Worm (Caenorhabditis elegans): ENCODE results near the gene ZK1236.1.
A peak's percentile ranks its signal among the peaks of the same experiment; 100 is the strongest.

The ZK1236.1 gene

ce11 chrIII:8449160-8449807 is 20.2 kb downstream of the ZK1236.1 start, which contains the start of gene mrpl-32:
Gene mrpl-32 (plus strand): TSS chrIII:8449757.
- TF ChIP-seq ceh-100 (GFP tag; IDR thresholded peaks at IDR 0.05) (0 out of 2 replicates have a peak, but pooled peaks have one; percentile 22), nhr-120 (GFP tag; IDR thresholded peaks at IDR 0.05) (no peak), pbrm-1 (GFP tag; IDR thresholded peaks at IDR 0.05) (0 out of 2 replicates have a peak, but pooled peaks have one; percentile 19), F10E7.11 (tag; optimal IDR thresholded peaks at IDR 0.05) (peak; percentile 81), aptf-2 (GFP tag; conservative IDR thresholded peaks at IDR 0.05) (no peak), Y95B8A.8 (GFP tag; IDR thresholded peaks at IDR 0.05) (no peak), F39B2.1 (GFP tag; IDR thresholded peaks at IDR 0.05) (no peak), lsl-1 (GFP tag; optimal IDR thresholded peaks at IDR 0.05) (peak; percentile 34), nhr-27 (tag; optimal IDR thresholded peaks at IDR 0.05) (no peak), C06A6.2 (GFP tag; conservative IDR thresholded peaks at IDR 0.05) (no peak), dpff-1 (tag; optimal IDR thresholded peaks at IDR 0.05) (peak; percentile 12), T26A5.8 (tag; optimal IDR thresholded peaks at IDR 0.05) (no peak), hrde-1 (tag; optimal IDR thresholded peaks at IDR 0.05; ENCODE audit: borderline replicate concordance) (no peak), B0035.1 (tag; optimal IDR thresholded peaks at IDR 0.05) (no peak), aptf-3 (GFP tag; IDR thresholded peaks at IDR 0.05) (no peak), lin-54 (GFP tag; optimal IDR thresholded peaks at IDR 0.05) (peak; percentile 62), dpl-1 (GFP tag; optimal IDR thresholded peaks at IDR 0.05) (no peak), snpc-4 (GFP tag; optimal IDR thresholded peaks at IDR 0.05) (peak; percentile 46), snpc-4 (tag; optimal IDR thresholded peaks at IDR 0.05) (peak in 2 of 4 experiments; percentile 21 to 64), efl-1 (GFP tag; optimal IDR thresholded peaks at IDR 0.05) (peak; percentile 8), cebp-2 (GFP tag; IDR thresholded peaks at IDR 0.05) (no peak), F55B11.4 (tag; optimal IDR thresholded peaks at IDR 0.05; ENCODE audit: borderline replicate concordance, insufficient read depth) (no peak), egrh-3 (GFP tag; IDR thresholded peaks at IDR 0.05) (no peak), madf-8 (GFP tag; conservative IDR thresholded peaks at IDR 0.05) (no peak), ceh-91 (GFP tag; IDR thresholded peaks at IDR 0.05) (no peak), ceh-27 (GFP tag; optimal IDR thresholded peaks at IDR 0.05) (no peak), hsf-1 (GFP tag; IDR thresholded peaks at IDR 0.05) (peak; percentile 87), tlf-1 (GFP tag; optimal IDR thresholded peaks at IDR 0.05) (peak; percentile 35), F52B5.7 (tag; optimal IDR thresholded peaks at IDR 0.05) (no peak), lin-26 (GFP tag; IDR thresholded peaks at IDR 0.05) (no peak), pha-4 (tag; optimal IDR thresholded peaks at IDR 0.05) (no peak), akir-1 (GFP tag; optimal IDR thresholded peaks at IDR 0.05) (no peak), ets-4 (GFP tag; optimal IDR thresholded peaks at IDR 0.05) (no peak), F49E8.2 (tag; optimal IDR thresholded peaks at IDR 0.05; ENCODE audit: insufficient read depth) (peak; percentile 51), nfyb-1 (GFP tag; IDR thresholded peaks at IDR 0.05) (peak; percentile 68; the same call in 1 of the 2 replicates), ceh-79 (tag; optimal IDR thresholded peaks at IDR 0.05) (peak; percentile 20), mes-4 (tag; optimal IDR thresholded peaks at IDR 0.05) (no peak), gei-17 (GFP tag; optimal IDR thresholded peaks at IDR 0.05) (no peak), lir-1 (GFP tag; conservative IDR thresholded peaks at IDR 0.05) (no peak), tbp1 (GFP tag; optimal IDR thresholded peaks at IDR 0.05) (peak; percentile 42), Y56A3A.18 (GFP tag; IDR thresholded peaks at IDR 0.05) (peak; percentile 82; the same call in 1 of the 2 replicates), D2030.7 (GFP tag; IDR thresholded peaks at IDR 0.05) (no peak), sptf-2 (GFP tag; optimal IDR thresholded peaks at IDR 0.05) (no peak), attf-5 (GFP tag; optimal IDR thresholded peaks at IDR 0.05) (no peak), B0336.3 (GFP tag; IDR thresholded peaks at IDR 0.05) (peak; percentile 81), F37B4.10 (GFP tag; IDR thresholded peaks at IDR 0.05) (no peak), zim-3 (tag; optimal IDR thresholded peaks at IDR 0.05) (no peak), F23B12.7 (tag; optimal IDR thresholded peaks at IDR 0.05; ENCODE audit: insufficient read depth) (peak; percentile 16)

Measured in whole organism, young adult.